Fruit fly (Drosophila melanogaster) whole organism, adult: Measurements from ENCODE around the gene ND-24.

Experiments used
- CG11617 ChIP-seq: fragments of 200-800 bp; sonication (Bioruptor generic); optimal IDR thresholded peaks from 2 replicates; lab custom pipeline; 2017; ENCODE audit warnings: mild to moderate bottlenecking, missing biosample characterization, missing genetic modification reagents, missing genetic modification characterization
- CG12768 ChIP-seq: fragments of 200-800 bp; sonication (Bioruptor generic); optimal IDR thresholded peaks from 2 replicates; lab custom pipeline; 2017; ENCODE audit warnings: missing biosample characterization, missing genetic modification characterization, mild to moderate bottlenecking, moderate library complexity, missing genetic modification reagents
- CG14711 ChIP-seq: fragments of 200-800 bp; sonication (Bioruptor generic); optimal IDR thresholded peaks from 2 replicates; lab custom pipeline; 2018; ENCODE audit warnings: missing biosample characterization, mild to moderate bottlenecking, missing genetic modification characterization, moderate library complexity
- CG1620 ChIP-seq: fragments of 200-800 bp; sonication (Bioruptor generic); optimal IDR thresholded peaks from 2 replicates; lab custom pipeline; 2016; ENCODE audit warnings: missing biosample characterization, missing genetic modification characterization
- CG33017 ChIP-seq: fragments of 200-800 bp; sonication (Bioruptor generic); optimal IDR thresholded peaks from 2 replicates; lab custom pipeline; 2018; ENCODE audit warnings: missing biosample characterization, mild to moderate bottlenecking, missing genetic modification characterization, moderate library complexity
- CG5204 ChIP-seq: fragments of 200-800 bp; sonication (Bioruptor generic); optimal IDR thresholded peaks from 2 replicates; lab custom pipeline; 2016; ENCODE audit warnings: missing biosample characterization, missing genetic modification characterization
- CG7045 ChIP-seq: fragments of 200-800 bp; sonication (Bioruptor generic); optimal IDR thresholded peaks from 2 replicates; lab custom pipeline; 2017; ENCODE audit warnings: missing biosample characterization, mild to moderate bottlenecking, missing genetic modification characterization
- CG7101 ChIP-seq: fragments of 200-800 bp; sonication (Bioruptor generic); optimal IDR thresholded peaks from 2 replicates; lab custom pipeline; 2018; ENCODE audit warnings: missing biosample characterization, mild to moderate bottlenecking, missing genetic modification characterization, moderate library complexity
- Clk ChIP-seq: fragments of 200-800 bp; sonication (Bioruptor generic); optimal IDR thresholded peaks from 2 replicates; lab custom pipeline; 2017; ENCODE audit warnings: missing biosample characterization, missing genetic modification characterization
- Crg-1 ChIP-seq: fragments of 200-800 bp; sonication (Bioruptor generic); optimal IDR thresholded peaks from 2 replicates; lab custom pipeline; 2016; ENCODE audit warnings: missing biosample characterization, missing genetic modification characterization
- Hr96 ChIP-seq: fragments of 200-800 bp; sonication (Bioruptor generic); optimal IDR thresholded peaks from 2 replicates; lab custom pipeline; 2016; ENCODE audit warnings: missing biosample characterization, missing genetic modification characterization
- Mnt ChIP-seq: fragments of 200-800 bp; sonication (Bioruptor generic); optimal IDR thresholded peaks from 2 replicates; lab custom pipeline; 2016; ENCODE audit warnings: missing biosample characterization, mild to moderate bottlenecking, missing genetic modification characterization
- bab1 ChIP-seq: fragments of 200-800 bp; sonication (Bioruptor generic); optimal IDR thresholded peaks from 3 replicates; lab custom pipeline; 2019; ENCODE audit warnings: missing biosample characterization, mild to moderate bottlenecking, missing genetic modification characterization, moderate library complexity
- cic ChIP-seq: fragments of 200-800 bp; sonication (Bioruptor generic); optimal IDR thresholded peaks from 2 replicates; lab custom pipeline; 2017; ENCODE audit warnings: missing biosample characterization, mild to moderate bottlenecking, missing genetic modification characterization, moderate library complexity
- cnc ChIP-seq, 2 experiments: fragments of >200 bp; optimal IDR thresholded peaks; 2 replicates each; lab custom pipeline; 2017
- kay ChIP-seq: fragments of 200-800 bp; sonication (Bioruptor generic); peaks from one replicate; lab custom pipeline; 2016; ENCODE audit warnings: missing biosample characterization, missing genetic modification characterization, borderline replicate concordance
- ovo ChIP-seq: fragments of 200-800 bp; sonication (Bioruptor generic); optimal IDR thresholded peaks from 2 replicates; lab custom pipeline; 2016; ENCODE audit warnings: missing biosample characterization, missing genetic modification characterization
- pad ChIP-seq: fragments of 200-800 bp; sonication (Bioruptor generic); optimal IDR thresholded peaks from 3 replicates; lab custom pipeline; 2017; ENCODE audit warnings: missing biosample characterization, missing genetic modification characterization, mild to moderate bottlenecking, moderate library complexity, missing genetic modification reagents
- tj ChIP-seq: fragments of 200-800 bp; sonication (Bioruptor generic); optimal IDR thresholded peaks from 3 replicates; lab custom pipeline; 2017; ENCODE audit warnings: missing biosample characterization, mild to moderate bottlenecking, missing genetic modification characterization, moderate library complexity
- toe ChIP-seq: fragments of 200-800 bp; sonication (Bioruptor generic); optimal IDR thresholded peaks from 2 replicates; lab custom pipeline; 2016; ENCODE audit warnings: missing biosample characterization, missing genetic modification characterization

The ND-24 gene

dm6 chrX:17622187-17622586 is 9.7 kb upstream of the ND-24 start:
- no peak for TF ChIP-seq ovo
- TF ChIP-seq Clk (GFP tag; lab: Kevin White, UChicago): no peak
- TF ChIP-seq tj (GFP tag; lab: Kevin White, UChicago): no peak
- TF ChIP-seq toe (GFP tag; lab: Kevin White, UChicago): no peak
- TF ChIP-seq CG11617 (GFP tag; lab: Kevin White, UChicago): no peak
- TF ChIP-seq CG5204 (GFP tag; lab: Kevin White, UChicago): no peak
- TF ChIP-seq Mnt: no peak
- TF ChIP-seq CG14711 (tag; lab: Kevin White, UChicago): no peak
- TF ChIP-seq cic (GFP tag; lab: Kevin White, UChicago): no peak
- no peak for TF ChIP-seq pad (GFP tag; lab: Kevin White, UChicago)
- no peak for TF ChIP-seq CG7101 (tag; lab: Kevin White, UChicago)
- TF ChIP-seq Crg-1 (GFP tag; lab: Kevin White, UChicago): no peak
- no peak for TF ChIP-seq CG7045 (GFP tag; lab: Kevin White, UChicago)
- no peak for TF ChIP-seq cnc (optimal IDR thresholded peaks at IDR 0.05; lab: Kevin White, UChicago)
- no peak for TF ChIP-seq CG12768 (GFP tag; lab: Kevin White, UChicago)
- no peak for TF ChIP-seq CG33017 (tag; lab: Kevin White, UChicago)
- no peak for TF ChIP-seq CG1620
- TF ChIP-seq Hr96: no peak
- no peak for TF ChIP-seq bab1 (GFP tag; lab: Kevin White, UChicago)
- TF ChIP-seq kay (GFP tag; lab: Kevin White, UChicago): no peak

DNA sequence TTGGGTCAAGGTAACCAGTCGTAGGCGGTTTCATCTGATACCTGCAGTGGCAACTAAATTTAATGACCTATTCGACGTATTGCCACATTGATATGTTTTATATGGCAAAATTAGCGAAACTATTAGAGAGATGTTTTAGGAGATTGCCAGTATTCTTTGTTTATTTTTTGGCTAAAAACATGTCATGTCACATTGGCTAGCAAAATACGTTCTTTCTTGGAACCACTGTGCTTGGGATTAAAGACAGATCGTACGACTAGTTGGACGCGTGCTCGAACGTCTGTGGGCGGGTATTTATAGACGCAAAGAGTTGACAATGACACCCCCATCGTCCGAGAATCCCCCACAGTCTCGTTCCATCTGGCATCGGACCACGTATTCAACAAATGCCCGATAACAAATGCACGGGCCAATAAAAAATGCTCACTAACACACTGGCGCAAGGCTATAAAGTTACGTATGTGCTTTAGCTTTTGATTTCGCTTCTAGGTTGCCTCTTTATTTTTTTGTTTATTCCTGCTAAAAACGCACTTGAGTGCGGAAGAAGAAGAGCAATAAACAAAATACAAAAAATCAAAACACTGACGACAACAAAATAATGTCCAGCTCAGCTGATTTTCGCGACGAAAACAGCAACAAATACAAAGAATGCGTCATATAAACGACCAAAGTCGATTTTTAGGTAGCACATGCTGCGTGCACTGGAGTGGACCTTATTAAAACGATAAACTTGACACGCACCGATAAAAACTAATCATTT is 7.5 kb upstream of the ND-24 start:
- TF ChIP-seq bab1 (GFP tag; lab: Kevin White, UChicago) (no peak), CG1620 (no peak), cnc (optimal IDR thresholded peaks at IDR 0.05; lab: Kevin White, UChicago) (no peak), tj (GFP tag; lab: Kevin White, UChicago) (peak; percentile 99), kay (GFP tag; lab: Kevin White, UChicago) (peak; percentile 97), Mnt (no peak)

DNA sequence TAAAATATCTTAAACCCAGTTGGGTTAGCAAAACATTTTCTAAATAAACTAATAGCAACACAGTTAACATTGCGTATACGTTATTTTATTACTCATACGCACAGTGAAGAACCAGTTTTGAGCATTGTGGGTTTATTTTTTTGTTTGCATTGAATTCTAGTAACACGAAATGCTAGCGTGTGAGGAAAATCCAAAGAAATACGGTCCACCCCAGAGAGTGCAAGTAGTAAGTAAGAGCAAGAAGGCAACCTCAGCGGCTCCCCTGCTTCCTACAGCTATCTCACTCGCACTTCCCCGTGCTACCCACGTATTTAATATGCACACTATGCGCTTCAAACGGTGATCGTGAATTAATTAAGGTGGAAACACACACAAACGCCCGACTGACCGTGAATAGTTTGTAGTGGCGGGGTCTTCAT is 6.9 kb upstream of the ND-24 start:
- TF ChIP-seq Clk (GFP tag; lab: Kevin White, UChicago) (peak; percentile 85), CG12768 (GFP tag; lab: Kevin White, UChicago) (peak; percentile 94), cic (GFP tag; lab: Kevin White, UChicago) (peak; percentile 68), Hr96 (peak; percentile 98), pad (GFP tag; lab: Kevin White, UChicago) (peak; percentile 93), kay (GFP tag; lab: Kevin White, UChicago) (peak; percentile 54), CG14711 (tag; lab: Kevin White, UChicago) (peak; percentile 96), bab1 (GFP tag; lab: Kevin White, UChicago) (peak; percentile 99), cnc (optimal IDR thresholded peaks at IDR 0.05; lab: Kevin White, UChicago) (no peak), ovo (peak; percentile 90), CG7101 (tag; lab: Kevin White, UChicago) (peak; percentile 99), CG33017 (tag; lab: Kevin White, UChicago) (peak; percentile 96), CG1620 (peak; percentile 97), CG5204 (GFP tag; lab: Kevin White, UChicago) (peak; percentile 93), CG7045 (GFP tag; lab: Kevin White, UChicago) (peak; percentile 90), tj (GFP tag; lab: Kevin White, UChicago) (peak; percentile 98), CG11617 (GFP tag; lab: Kevin White, UChicago) (peak; percentile 99), toe (GFP tag; lab: Kevin White, UChicago) (peak; percentile 88), Crg-1 (GFP tag; lab: Kevin White, UChicago) (peak; percentile 97), Mnt (peak; percentile 96)

- no peak for TF ChIP-seq CG1620
- peak; percentile 6 for TF ChIP-seq pad (GFP tag; lab: Kevin White, UChicago)
- TF ChIP-seq bab1 (GFP tag; lab: Kevin White, UChicago): peak; percentile 33
- TF ChIP-seq CG11617 (GFP tag; lab: Kevin White, UChicago): peak; percentile 45
- TF ChIP-seq Mnt: no peak
- TF ChIP-seq cnc (optimal IDR thresholded peaks at IDR 0.05; lab: Kevin White, UChicago): no peak
- no peak for TF ChIP-seq Clk (GFP tag; lab: Kevin White, UChicago)
- TF ChIP-seq Crg-1 (GFP tag; lab: Kevin White, UChicago): no peak
- peak; percentile 66 for TF ChIP-seq CG33017 (tag; lab: Kevin White, UChicago)
- no peak for TF ChIP-seq toe (GFP tag; lab: Kevin White, UChicago)
- no peak for TF ChIP-seq tj (GFP tag; lab: Kevin White, UChicago)
- TF ChIP-seq kay (GFP tag; lab: Kevin White, UChicago): peak; percentile 26
- TF ChIP-seq CG14711 (tag; lab: Kevin White, UChicago): peak; percentile 47
- no peak for TF ChIP-seq CG7045 (GFP tag; lab: Kevin White, UChicago)
- TF ChIP-seq CG12768 (GFP tag; lab: Kevin White, UChicago): no peak
- TF ChIP-seq cic (GFP tag; lab: Kevin White, UChicago): peak; percentile 56
- TF ChIP-seq CG7101 (tag; lab: Kevin White, UChicago): peak; percentile 71
- no peak for TF ChIP-seq CG5204 (GFP tag; lab: Kevin White, UChicago)
- TF ChIP-seq Hr96: no peak
Observed at dm6 chrX:17625833-17626232, 6.1 kb upstream of the ND-24 start.
